Worm (Caenorhabditis elegans) whole organism, L3 larva: Measurements from ENCODE around the gene srab-3.
A peak's percentile ranks its signal among the peaks of the same experiment; 100 is the strongest.

Experiments used
- R02D3.7 ChIP-seq: fragments of 150-350 bp; optimal IDR thresholded peaks from 2 replicates; lab custom pipeline; 2014; ENCODE audit warnings: missing biosample characterization, missing genetic modification characterization
- ZK546.5 ChIP-seq: sonication (generic microtip); optimal IDR thresholded peaks from 2 replicates; lab custom pipeline; 2017; ENCODE audit warnings: missing biosample characterization, missing genetic modification characterization
- ama-1 ChIP-seq: fragments of 150-350 bp; optimal IDR thresholded peaks from 2 replicates; lab custom pipeline; 2018
- ceh-16 ChIP-seq: sonication (generic microtip); optimal IDR thresholded peaks from 2 replicates; lab custom pipeline; 2017; ENCODE audit warnings: missing biosample characterization, missing genetic modification characterization
- ceh-28 ChIP-seq: fragments of 150-350 bp; optimal IDR thresholded peaks from 2 replicates; lab custom pipeline; 2014; ENCODE audit warnings: missing biosample characterization, missing genetic modification reagents, missing genetic modification characterization
- ceh-82 ChIP-seq: fragments of 150-350 bp; optimal IDR thresholded peaks from 2 replicates; lab custom pipeline; 2014; ENCODE audit warnings: missing biosample characterization, missing genetic modification characterization
- ceh-9 ChIP-seq: sonication (generic microtip); optimal IDR thresholded peaks from 2 replicates; lab custom pipeline; 2018; ENCODE audit warnings: missing biosample characterization, missing genetic modification characterization
- daf-12 ChIP-seq: fragments of 150-350 bp; optimal IDR thresholded peaks from 2 replicates; lab custom pipeline; 2014; ENCODE audit warnings: missing biosample characterization, missing genetic modification reagents, missing genetic modification characterization
- egl-27 ChIP-seq: sonication (generic microtip); optimal IDR thresholded peaks from 4 replicates; lab custom pipeline; 2017; ENCODE audit warnings: missing biosample characterization, missing genetic modification reagents, missing genetic modification characterization
- egl-5 ChIP-seq: fragments of 150-350 bp; optimal IDR thresholded peaks from 2 replicates; lab custom pipeline; 2017; ENCODE audit warnings: missing biosample characterization, missing genetic modification reagents, missing genetic modification characterization, inconsistent platforms
- elt-1 ChIP-seq: fragments of 150-350 bp; optimal IDR thresholded peaks from 2 replicates; lab custom pipeline; 2014; ENCODE audit warnings: missing biosample characterization, missing genetic modification characterization
- elt-3 ChIP-seq, 3 experiments: fragments of 150-350 bp in 1 of 3; sonication (generic microtip) in 2 of 3; optimal IDR thresholded peaks; 2 replicates in 2 of 3; 4 replicates in 1 of 3; lab custom pipeline; 2014 to 2017; ENCODE audit warnings: missing biosample characterization in 3 of 3, missing genetic modification characterization in 3 of 3
- fkh-10 ChIP-seq: sonication (generic microtip); optimal IDR thresholded peaks from 2 replicates; lab custom pipeline; 2017; ENCODE audit warnings: missing biosample characterization, missing genetic modification reagents, missing genetic modification characterization
- hmg-11 ChIP-seq: sonication (generic microtip); optimal IDR thresholded peaks from 2 replicates; lab custom pipeline; 2016; ENCODE audit warnings: missing genetic modification characterization, missing compliant biosample characterization
- jun-1 ChIP-seq: fragments of 150-350 bp; optimal IDR thresholded peaks from 2 replicates; lab custom pipeline; 2014; ENCODE audit warnings: missing biosample characterization, missing genetic modification reagents, missing genetic modification characterization
- lin-15B ChIP-seq: fragments of 150-350 bp; optimal IDR thresholded peaks from 2 replicates; lab custom pipeline; 2014; ENCODE audit warnings: missing biosample characterization, missing genetic modification characterization
- nhr-11 ChIP-seq: fragments of 150-350 bp; optimal IDR thresholded peaks from 2 replicates; lab custom pipeline; 2014; ENCODE audit warnings: missing biosample characterization, missing genetic modification characterization
- nhr-12 ChIP-seq: fragments of 150-350 bp; optimal IDR thresholded peaks from 2 replicates; lab custom pipeline; 2014; ENCODE audit warnings: missing biosample characterization, missing genetic modification characterization
- nhr-23 ChIP-seq: fragments of 150-350 bp; optimal IDR thresholded peaks from 2 replicates; lab custom pipeline; 2014; ENCODE audit warnings: missing biosample characterization, missing genetic modification reagents, missing genetic modification characterization
- nhr-237 ChIP-seq: fragments of 150-350 bp; optimal IDR thresholded peaks from 2 replicates; lab custom pipeline; 2014; ENCODE audit warnings: missing biosample characterization, missing genetic modification characterization
- nhr-25 ChIP-seq: sonication (generic microtip); optimal IDR thresholded peaks from 2 replicates; lab custom pipeline; 2017; ENCODE audit warnings: missing biosample characterization, missing genetic modification characterization
- nhr-43 ChIP-seq: sonication (generic microtip); optimal IDR thresholded peaks from 2 replicates; lab custom pipeline; 2016; ENCODE audit warnings: mild to moderate bottlenecking, missing genetic modification characterization, missing compliant biosample characterization; ENCODE audit not compliant: poor library complexity, severe bottlenecking
- nhr-67 ChIP-seq: fragments of 150-350 bp; optimal IDR thresholded peaks from 2 replicates; lab custom pipeline; 2014; ENCODE audit warnings: missing biosample characterization, missing genetic modification characterization
- nhr-76 ChIP-seq: fragments of 150-350 bp; sonication (generic microtip); optimal IDR thresholded peaks from 5 replicates; lab custom pipeline; 2014; ENCODE audit warnings: missing biosample characterization, missing genetic modification characterization
- nhr-77 ChIP-seq: fragments of 150-350 bp; optimal IDR thresholded peaks from 2 replicates; lab custom pipeline; 2014; ENCODE audit warnings: missing biosample characterization, missing genetic modification characterization
- pqm-1 ChIP-seq: fragments of 150-350 bp; optimal IDR thresholded peaks from 2 replicates; lab custom pipeline; 2017; ENCODE audit warnings: missing biosample characterization, missing genetic modification characterization, inconsistent platforms
- skn-1 ChIP-seq: fragments of 150-350 bp; optimal IDR thresholded peaks from 2 replicates; lab custom pipeline; 2014; ENCODE audit warnings: missing biosample characterization, missing genetic modification characterization
- snpc-4 ChIP-seq: fragments of 150-350 bp; optimal IDR thresholded peaks from 2 replicates; lab custom pipeline; 2014; ENCODE audit warnings: missing biosample characterization, missing genetic modification characterization
- unc-62 ChIP-seq: fragments of 150-350 bp; sonication (generic microtip); optimal IDR thresholded peaks from 4 replicates; lab custom pipeline; 2014; ENCODE audit warnings: missing biosample characterization, missing genetic modification reagents, missing genetic modification characterization
- ztf-4 ChIP-seq: fragments of 150-350 bp; optimal IDR thresholded peaks from 2 replicates; lab custom pipeline; 2014; ENCODE audit warnings: missing biosample characterization, missing genetic modification characterization

Gene srab-3

DNA sequence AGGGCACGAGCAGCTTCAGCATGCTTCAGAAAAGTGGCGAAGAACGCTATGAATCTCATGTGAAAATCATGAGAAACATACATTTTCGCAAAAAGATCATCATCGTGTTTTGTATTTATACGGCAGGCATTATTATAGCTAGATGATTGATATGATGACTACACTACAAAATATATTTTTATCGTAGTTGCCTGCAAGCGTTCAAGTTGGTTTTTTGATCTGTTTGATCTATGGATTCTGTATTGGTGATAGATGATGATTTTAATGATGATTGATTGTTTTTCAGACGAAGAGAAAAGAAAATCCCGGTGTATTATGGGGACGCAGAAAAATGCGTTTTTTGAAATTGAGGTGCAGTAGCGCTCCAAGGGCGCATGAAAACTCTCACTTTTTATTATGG, 3.0 kb upstream of the srab-3 start, which contains the start of gene ugt-63:
Gene ugt-63, minus strand, starts transcription at position 89 of the 400 bp plus-strand sequence.
- TF ChIP-seq elt-1 (tag; lab: Kevin White, UChicago) (no peak), nhr-43 (peak; percentile 63)

ce11 chrV:5104934-5105333, 2.8 kb downstream of the srab-3 start, which contains the start of gene srab-2:
TSS of gene srab-2 (minus strand) at chrV:5105034.
- no peak for TF ChIP-seq elt-3 (tag; optimal IDR thresholded peaks at IDR 0.05; lab: Kevin White, UChicago)
- TF ChIP-seq ceh-82 = no peak

ce11 chrV:5102017-5102416, 5.7 kb downstream of the srab-3 start, which contains the start of gene srab-1:
TSS of gene srab-1 (minus strand) at chrV:5102117.
- TF ChIP-seq lin-15B (tag; lab: Kevin White, UChicago) (no peak), snpc-4 (no peak), ceh-16 (tag; lab: Kevin White, UChicago) (no peak), nhr-237 (tag; lab: Kevin White, UChicago) (no peak), skn-1 (tag; lab: Kevin White, UChicago) (no peak), egl-5 (tag; lab: Kevin White, UChicago) (no peak), nhr-25 (tag; lab: Kevin White, UChicago) (no peak), daf-12 (no peak), egl-27 (tag; lab: Kevin White, UChicago) (no peak), hmg-11 (tag; lab: Kevin White, UChicago) (no peak), elt-1 (tag; lab: Kevin White, UChicago) (no peak), ztf-4 (tag; lab: Kevin White, UChicago) (no peak), nhr-76 (tag; lab: Kevin White, UChicago) (no peak)

- no peak for TF ChIP-seq ceh-9 (tag; lab: Kevin White, UChicago)
- TF ChIP-seq nhr-76 (tag; lab: Kevin White, UChicago) = no peak
- no peak for TF ChIP-seq pqm-1
- no peak for TF ChIP-seq nhr-25 (tag; lab: Kevin White, UChicago)
Measured at ce11 chrV:5098925-5099324, 8.8 kb downstream of the srab-3 start, which contains the start of gene unc-46. TSS of gene unc-46 (minus strand) at chrV:5099025.

DNA sequence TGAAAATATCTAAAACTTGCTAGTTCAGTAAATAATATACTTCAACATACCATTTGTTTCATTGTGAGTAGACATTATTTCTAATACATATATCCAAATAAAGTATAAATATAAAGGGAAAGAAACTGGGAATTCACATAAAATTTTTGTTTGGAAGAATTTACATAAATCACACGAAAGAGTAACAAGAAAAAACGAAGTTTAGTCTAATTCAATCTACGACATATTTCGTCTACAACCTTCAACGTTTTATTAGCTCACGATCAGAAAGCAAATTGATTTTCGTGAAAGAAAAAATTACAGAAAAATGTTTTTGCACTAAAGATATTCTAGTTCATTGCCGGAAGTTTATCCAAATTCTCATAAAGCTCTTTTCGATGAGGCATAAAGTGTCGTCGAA, 10.7 kb downstream of the srab-3 start, which contains the start of gene C04F5.2:
Gene C04F5.2, minus strand, starts transcription at position 101 of the 400 bp plus-strand sequence.
- no peak for TF ChIP-seq ZK546.5 (tag; lab: Kevin White, UChicago)
- no peak for TF ChIP-seq ceh-9 (tag; lab: Kevin White, UChicago)
- TF ChIP-seq hmg-11 (tag; lab: Kevin White, UChicago) = no peak
- TF ChIP-seq egl-5 (tag; lab: Kevin White, UChicago) = no peak
- TF ChIP-seq nhr-77 (tag; lab: Kevin White, UChicago) = no peak
- TF ChIP-seq jun-1 (tag; lab: Kevin White, UChicago) = no peak
- no peak for TF ChIP-seq nhr-12 (tag; lab: Kevin White, UChicago)
- no peak for TF ChIP-seq R02D3.7 (tag; lab: Kevin White, UChicago)
- TF ChIP-seq nhr-23 (tag; lab: Kevin White, UChicago) = no peak
- no peak for TF ChIP-seq ceh-16 (tag; lab: Kevin White, UChicago)
- TF ChIP-seq daf-12 = no peak
- no peak for TF ChIP-seq ceh-82

DNA sequence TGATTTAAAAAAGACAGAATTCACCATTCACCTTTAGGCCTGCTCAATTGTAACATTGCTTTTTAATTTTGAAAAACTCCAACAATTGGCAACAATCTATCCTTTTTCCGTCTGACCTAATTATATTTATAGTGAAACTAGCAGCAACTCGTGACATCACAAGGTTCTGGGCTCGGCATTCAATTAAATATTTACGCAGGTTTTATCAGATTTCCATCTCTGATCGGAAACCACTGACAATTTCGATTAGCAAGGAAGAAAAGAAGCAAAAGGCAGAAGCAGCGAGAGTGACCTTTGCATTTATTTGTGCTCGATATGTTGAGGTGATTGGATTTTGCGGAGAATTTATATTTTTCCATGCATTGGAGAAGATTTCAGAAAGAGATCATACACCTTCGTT, 17.3 kb downstream of the srab-3 start:
- TF ChIP-seq fkh-10 (GFP tag; lab: Kevin White, UChicago) (peak; percentile 20), ztf-4 (tag; lab: Kevin White, UChicago) (no peak), elt-1 (tag; lab: Kevin White, UChicago) (peak; percentile 18)

DNA sequence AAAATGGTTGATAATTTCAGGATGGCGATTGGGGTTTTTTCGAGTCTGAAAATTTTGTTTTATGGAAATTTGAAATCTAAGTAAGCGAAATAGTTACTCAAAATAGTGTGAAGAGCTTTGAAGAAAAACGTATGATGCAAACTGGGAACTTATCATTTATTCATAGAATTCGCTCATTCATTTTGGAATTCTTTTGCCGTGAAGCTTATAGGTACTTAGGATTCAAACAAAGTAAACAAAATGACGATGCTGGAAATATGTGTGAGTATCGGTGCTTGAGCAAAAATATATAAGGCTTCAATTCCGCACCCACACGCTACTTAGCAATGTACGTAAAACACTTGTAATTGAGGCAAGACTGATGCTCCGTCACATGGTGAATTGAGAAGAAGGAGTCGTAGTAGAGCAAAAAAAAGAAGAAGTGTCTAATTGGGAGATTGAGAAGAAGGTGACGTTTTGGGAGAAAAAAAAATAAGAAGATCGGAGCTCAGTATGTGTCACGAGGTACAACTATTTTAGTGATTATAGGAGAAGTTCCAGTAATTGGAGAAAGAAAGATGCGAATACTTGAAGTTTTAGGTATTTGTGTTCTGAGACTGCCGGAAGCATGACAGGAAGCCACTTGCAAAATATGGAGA, 18.1 kb downstream of the srab-3 start, which contains the start of gene glb-32:
Gene glb-32, minus strand, starts transcription at position 51 of the 638 bp plus-strand sequence.
- TF ChIP-seq nhr-11 (tag; lab: Kevin White, UChicago) = no peak
- TF ChIP-seq egl-27 (tag; lab: Kevin White, UChicago) = no peak
- no peak for TF ChIP-seq nhr-67 (tag; lab: Kevin White, UChicago)
- TF ChIP-seq ama-1 (lab: Kevin White, UChicago) = no peak
- TF ChIP-seq ceh-28 (tag; lab: Kevin White, UChicago) = no peak
- TF ChIP-seq ZK546.5 (tag; lab: Kevin White, UChicago) = no peak
- TF ChIP-seq unc-62 (GFP tag; lab: Kevin White, UChicago) = no peak
